Worm (Caenorhabditis elegans) whole organism, L4 larva: ENCODE measurements around the gene F11D11.22.

ENCODE experiments used
- F37D6.2 ChIP-seq: sonication (generic microtip); optimal IDR thresholded peaks from 2 replicates; lab custom pipeline; 2016; ENCODE audit warnings: mild to moderate bottlenecking, missing genetic modification characterization, missing compliant biosample characterization
- R02D3.7 ChIP-seq: fragments of 150-350 bp; sonication (generic microtip); optimal IDR thresholded peaks from 3 replicates; lab custom pipeline; 2014; ENCODE audit warnings: missing biosample characterization, missing genetic modification characterization
- T20F7.1 ChIP-seq: fragments of 200-800 bp; sonication (Bioruptor generic); optimal IDR thresholded peaks from 2 replicates; lab custom pipeline; 2018; ENCODE audit warnings: mild to moderate bottlenecking, missing genetic modification characterization, missing compliant biosample characterization
- Y105C5A.15 ChIP-seq: fragments of 200-800 bp; sonication (Bioruptor generic); IDR thresholded peaks from 2 replicates; pipeline ENCODE4 v1.3.6; 2022; ENCODE audit warnings: missing genetic modification characterization, missing compliant biosample characterization
- Y48G9A.11 ChIP-seq: fragments of 200-800 bp; sonication (Bioruptor generic); IDR thresholded peaks from 2 replicates; pipeline ENCODE4 v1.3.6; 2022; ENCODE audit warnings: missing genetic modification reagents, missing genetic modification characterization, missing compliant biosample characterization
- ZK546.5 ChIP-seq, 2 experiments: sonication (generic microtip); optimal IDR thresholded peaks; 2 replicates each; lab custom pipeline; 2017; ENCODE audit warnings: missing biosample characterization in 2 of 2, missing genetic modification characterization in 2 of 2
- aha-1 ChIP-seq: fragments of 150-350 bp; peaks from one replicate; lab custom pipeline; 2014; ENCODE audit warnings: missing biosample characterization, missing genetic modification characterization
- ceh-20 ChIP-seq: fragments of 200-800 bp; sonication (Bioruptor generic); IDR thresholded peaks from 2 replicates; pipeline ENCODE4 v1.3.6; 2022; ENCODE audit warnings: missing genetic modification reagents, missing genetic modification characterization, missing compliant biosample characterization
- ceh-28 ChIP-seq: fragments of 150-350 bp; optimal IDR thresholded peaks from 2 replicates; lab custom pipeline; 2014; ENCODE audit warnings: missing biosample characterization, missing genetic modification reagents, missing genetic modification characterization
- ctbp-1 ChIP-seq: fragments of 200-800 bp; sonication (Bioruptor generic); IDR thresholded peaks from 2 replicates; pipeline ENCODE4 v1.3.6; 2022; ENCODE audit warnings: missing genetic modification reagents, missing genetic modification characterization, missing compliant biosample characterization
- daf-16 ChIP-seq, 3 experiments: sonication (generic microtip); optimal IDR thresholded peaks; 2 replicates each; lab custom pipeline; 2016 to 2017; ENCODE audit warnings: missing genetic modification characterization in 3 of 3, missing genetic modification reagents in 3 of 3, mild to moderate bottlenecking in 2 of 3, missing compliant biosample characterization in 2 of 3, missing biosample characterization in 1 of 3, moderate library complexity in 1 of 3
- daf-19 ChIP-seq: fragments of 200-800 bp; sonication (Bioruptor generic); conservative IDR thresholded peaks from 2 replicates; pipeline ENCODE4 v1.3.6; 2022; ENCODE audit warnings: missing genetic modification characterization, missing compliant biosample characterization
- dmd-8 ChIP-seq: fragments of 200-800 bp; sonication (Bioruptor generic); IDR thresholded peaks from 2 replicates; pipeline ENCODE4 v1.3.6; 2022; ENCODE audit warnings: missing genetic modification characterization, missing compliant biosample characterization
- dpl-1 ChIP-seq: fragments of 150-350 bp; optimal IDR thresholded peaks from 2 replicates; lab custom pipeline; 2014; ENCODE audit warnings: missing biosample characterization, missing genetic modification reagents, missing genetic modification characterization
- duxl-1 ChIP-seq: sonication (generic microtip); optimal IDR thresholded peaks from 2 replicates; lab custom pipeline; 2016; ENCODE audit warnings: mild to moderate bottlenecking, missing genetic modification characterization, moderate library complexity, missing compliant biosample characterization; ENCODE audit not compliant: poor library complexity
- egl-27 ChIP-seq: sonication (generic microtip); optimal IDR thresholded peaks from 3 replicates; lab custom pipeline; 2017; ENCODE audit warnings: missing biosample characterization, missing genetic modification reagents, missing genetic modification characterization
- fkh-10 ChIP-seq: fragments of 150-350 bp; optimal IDR thresholded peaks from 2 replicates; lab custom pipeline; 2014; ENCODE audit warnings: missing biosample characterization, missing genetic modification reagents, missing genetic modification characterization
- gei-8 ChIP-seq: fragments of 200-800 bp; sonication (Bioruptor generic); optimal IDR thresholded peaks from 2 replicates; lab custom pipeline; 2018; ENCODE audit warnings: mild to moderate bottlenecking, missing genetic modification characterization, missing compliant biosample characterization
- hlh-30 ChIP-seq: sonication (generic microtip); optimal IDR thresholded peaks from 2 replicates; lab custom pipeline; 2017; ENCODE audit warnings: antibody characterized with exemption, mild to moderate bottlenecking, missing genetic modification characterization, missing compliant biosample characterization; ENCODE audit not compliant: insufficient read depth
- jun-1 ChIP-seq: fragments of 150-350 bp; optimal IDR thresholded peaks from 2 replicates; lab custom pipeline; 2014; ENCODE audit warnings: missing biosample characterization, missing genetic modification reagents, missing genetic modification characterization
- lin-13 ChIP-seq: fragments of 150-350 bp; optimal IDR thresholded peaks from 2 replicates; lab custom pipeline; 2014; ENCODE audit warnings: missing biosample characterization, missing genetic modification reagents, missing genetic modification characterization
- lin-15B ChIP-seq: fragments of 150-350 bp; sonication (generic microtip); optimal IDR thresholded peaks from 3 replicates; lab custom pipeline; 2014; ENCODE audit warnings: missing biosample characterization, missing genetic modification characterization
- lin-38 ChIP-seq: fragments of 200-800 bp; sonication (Bioruptor generic); IDR thresholded peaks from 2 replicates; pipeline ENCODE4 v1.3.6; 2022; ENCODE audit warnings: missing genetic modification reagents, missing genetic modification characterization, missing compliant biosample characterization
- lin-39 ChIP-seq: fragments of 150-350 bp; optimal IDR thresholded peaks from 2 replicates; lab custom pipeline; 2014; ENCODE audit warnings: missing biosample characterization, missing genetic modification reagents, missing genetic modification characterization
- mes-2 ChIP-seq: sonication (generic microtip); optimal IDR thresholded peaks from 2 replicates; lab custom pipeline; 2016; ENCODE audit warnings: missing genotype, mild to moderate bottlenecking, missing genetic modification characterization, missing compliant biosample characterization; ENCODE audit not compliant: poor library complexity, severe bottlenecking
- mxl-3 ChIP-seq: fragments of 200-800 bp; sonication (Bioruptor generic); optimal IDR thresholded peaks from 2 replicates; lab custom pipeline; 2018; ENCODE audit warnings: mild to moderate bottlenecking, missing genetic modification characterization, missing compliant biosample characterization
- nhr-41 ChIP-seq: fragments of 200-800 bp; sonication (Bioruptor generic); IDR thresholded peaks from 2 replicates; pipeline ENCODE4 v1.3.6; 2022; ENCODE audit warnings: missing genetic modification reagents, missing genetic modification characterization, missing compliant biosample characterization
- nhr-42 ChIP-seq: fragments of 200-800 bp; sonication (Bioruptor generic); IDR thresholded peaks from 2 replicates; pipeline ENCODE4 v1.3.6; 2022; ENCODE audit warnings: missing genetic modification characterization, missing compliant biosample characterization
- nhr-77 ChIP-seq: fragments of 150-350 bp; optimal IDR thresholded peaks from 2 replicates; lab custom pipeline; 2014; ENCODE audit warnings: missing biosample characterization, missing genetic modification characterization
- pha-4 ChIP-seq, 2 experiments: fragments of 150-350 bp in 1 of 2; fragments of 200-800 bp in 1 of 2; sonication (Bioruptor generic) in 1 of 2; IDR thresholded peaks in 1 of 2; optimal IDR thresholded peaks in 1 of 2; 2 replicates each; pipeline versions ENCODE4 v1.3.6 to Lab custom; 2014 to 2022; ENCODE audit warnings: missing genetic modification characterization in 2 of 2, missing genetic modification reagents in 2 of 2, missing biosample characterization in 1 of 2, missing compliant biosample characterization in 1 of 2
- pqm-1 ChIP-seq: sonication (generic microtip); optimal IDR thresholded peaks from 2 replicates; lab custom pipeline; 2017; ENCODE audit warnings: missing biosample characterization, missing genetic modification characterization
- rbr-2 ChIP-seq: sonication (generic microtip); optimal IDR thresholded peaks from 2 replicates; lab custom pipeline; 2016; ENCODE audit warnings: missing genotype, missing genetic modification characterization, missing compliant biosample characterization
- skn-1 ChIP-seq: fragments of 150-350 bp; optimal IDR thresholded peaks from 2 replicates; lab custom pipeline; 2014; ENCODE audit warnings: missing biosample characterization, missing genetic modification characterization
- snpc-1.2 ChIP-seq: fragments of 200-800 bp; sonication (Bioruptor generic); IDR thresholded peaks from 2 replicates; pipeline ENCODE4 v1.3.6; 2022; ENCODE audit warnings: missing genetic modification reagents, missing genetic modification characterization, missing compliant biosample characterization
- snpc-4 ChIP-seq: fragments of 150-350 bp; optimal IDR thresholded peaks from 2 replicates; lab custom pipeline; 2014; ENCODE audit warnings: missing biosample characterization, missing genetic modification characterization
- tag-97 ChIP-seq: fragments of 200-800 bp; sonication (Bioruptor generic); IDR thresholded peaks from 2 replicates; pipeline ENCODE4 v1.3.6; 2022; ENCODE audit warnings: missing genetic modification characterization, missing compliant biosample characterization
- tra-1 ChIP-seq: fragments of 200-800 bp; sonication (Bioruptor generic); IDR thresholded peaks from 2 replicates; pipeline ENCODE4 v1.3.6; 2022; ENCODE audit warnings: missing genetic modification reagents, missing genetic modification characterization, missing compliant biosample characterization
- unc-130 ChIP-seq: sonication (generic microtip); optimal IDR thresholded peaks from 2 replicates; lab custom pipeline; 2016; ENCODE audit warnings: missing genetic modification reagents, missing genetic modification characterization, missing compliant biosample characterization
- unc-62 ChIP-seq, 3 experiments: fragments of 150-350 bp in 1 of 3; sonication (generic microtip); optimal IDR thresholded peaks in 2 of 3; peaks in 1 of 3; 1 replicate in 1 of 3; 2 replicates in 2 of 3; lab custom pipeline; 2014 to 2017; ENCODE audit warnings: missing biosample characterization in 3 of 3, missing genetic modification characterization in 3 of 3, missing genetic modification reagents in 3 of 3, missing genotype in 1 of 3
- vab-7 ChIP-seq: fragments of 200-800 bp; sonication (Bioruptor generic); IDR thresholded peaks from 2 replicates; pipeline ENCODE4 v1.3.6; 2022; ENCODE audit warnings: missing genetic modification reagents, missing genetic modification characterization, missing compliant biosample characterization
- zfp-2 ChIP-seq: sonication (generic microtip); optimal IDR thresholded peaks from 2 replicates; lab custom pipeline; 2016; ENCODE audit warnings: mild to moderate bottlenecking, missing genetic modification characterization, missing compliant biosample characterization
- zip-2 ChIP-seq: fragments of 150-350 bp; optimal IDR thresholded peaks from 2 replicates; lab custom pipeline; 2014; ENCODE audit warnings: missing biosample characterization, missing genetic modification characterization
- ztf-11 ChIP-seq: fragments of 150-350 bp; optimal IDR thresholded peaks from 2 replicates; lab custom pipeline; 2014; ENCODE audit warnings: missing biosample characterization, missing genetic modification characterization

Gene F11D11.22

ce11 chrV:18771804-18772386 is 9.8 kb downstream of the F11D11.22 start:
- no peak for TF ChIP-seq daf-16 (GFP tag; optimal IDR thresholded peaks at IDR 0.05; lab: Kevin White, UChicago)
- TF ChIP-seq daf-16 (tag; optimal IDR thresholded peaks at IDR 0.05; lab: Kevin White, UChicago) = no peak
- peak in 1 of 2 experiments; percentile 90 for TF ChIP-seq unc-62 (GFP tag; optimal IDR thresholded peaks at IDR 0.05 in 1 of 2; lab: Kevin White, UChicago)
- no peak for TF ChIP-seq unc-62 (tag; optimal IDR thresholded peaks at IDR 0.05; lab: Kevin White, UChicago)
- TF ChIP-seq aha-1 (tag; lab: Kevin White, UChicago) = peak; percentile 91

ce11 chrV:18772761-18773160 is 10.6 kb downstream of the F11D11.22 start, which contains the start of gene clec-257:
Gene clec-257 (plus strand): TSS chrV:18773061.
- TF ChIP-seq snpc-4 (no peak), daf-16 (GFP tag; optimal IDR thresholded peaks at IDR 0.05; lab: Kevin White, UChicago) (no peak), daf-16 (tag; optimal IDR thresholded peaks at IDR 0.05; lab: Kevin White, UChicago) (no peak), snpc-1.2 (GFP tag; lab: Robert Waterston, UW) (no peak), ceh-28 (tag; lab: Kevin White, UChicago) (no peak), ztf-11 (tag; lab: Kevin White, UChicago) (no peak), skn-1 (no peak), zip-2 (tag; lab: Kevin White, UChicago) (no peak), mes-2 (tag; lab: Kevin White, UChicago) (no peak), ceh-20 (no peak), Y105C5A.15 (GFP tag; lab: Robert Waterston, UW) (no peak), tag-97 (no peak), hlh-30 (no peak), lin-39 (tag; lab: Kevin White, UChicago) (no peak), ctbp-1 (GFP tag; lab: Robert Waterston, UW) (no peak), ZK546.5 (tag; optimal IDR thresholded peaks at IDR 0.05; lab: Kevin White, UChicago) (no peak)

- no peak for TF ChIP-seq dpl-1
- no peak for TF ChIP-seq daf-19 (GFP tag; lab: Robert Waterston, UW)
- peak; percentile 57 for TF ChIP-seq duxl-1 (tag; lab: Kevin White, UChicago)
- no peak for TF ChIP-seq nhr-41
- no peak for TF ChIP-seq jun-1 (tag; lab: Kevin White, UChicago)
- no peak for TF ChIP-seq dmd-8 (GFP tag; lab: Robert Waterston, UW)
- no peak for TF ChIP-seq hlh-30
- peak; percentile 95 for TF ChIP-seq aha-1 (tag; lab: Kevin White, UChicago)
- no peak for TF ChIP-seq zfp-2 (tag; lab: Kevin White, UChicago)
- no peak for TF ChIP-seq gei-8 (GFP tag; lab: Kevin White, UChicago)
- TF ChIP-seq nhr-77 (tag; lab: Kevin White, UChicago) = no peak
- no peak for TF ChIP-seq ceh-20
- TF ChIP-seq vab-7 = no peak
- 0 out of 2 replicates have a peak, but pooled peaks have one; percentile 51 for TF ChIP-seq nhr-42 (GFP tag; lab: Robert Waterston, UW)
- TF ChIP-seq T20F7.1 (GFP tag; lab: Kevin White, UChicago) = no peak
- TF ChIP-seq Y48G9A.11 (GFP tag; lab: Robert Waterston, UW) = 0 out of 2 replicates have a peak, but pooled peaks have one; percentile 9
- no peak for TF ChIP-seq R02D3.7 (tag; lab: Kevin White, UChicago)
- peak in 1 of 2 experiments; percentile 66 for TF ChIP-seq unc-62 (GFP tag; optimal IDR thresholded peaks at IDR 0.05 in 1 of 2; lab: Kevin White, UChicago)
- TF ChIP-seq unc-62 (tag; optimal IDR thresholded peaks at IDR 0.05; lab: Kevin White, UChicago) = no peak
These were observed 14.1 kb downstream of the F11D11.22 start, which contains the start of gene Y17D7B.4 for ce11 chrV:18776245-18776737. Gene Y17D7B.4 (minus strand): TSS chrV:18776687.

ce11 chrV:18780605-18781004 is 18.5 kb downstream of the F11D11.22 start:
- TF ChIP-seq nhr-42 (GFP tag; lab: Robert Waterston, UW) = no peak
- no peak for TF ChIP-seq unc-130 (GFP tag; lab: Kevin White, UChicago)
- TF ChIP-seq mxl-3 (GFP tag; lab: Kevin White, UChicago) = no peak
- no peak for TF ChIP-seq lin-15B
- TF ChIP-seq lin-38 (GFP tag; lab: Robert Waterston, UW) = 0 out of 2 replicates have a peak, but pooled peaks have one; percentile 12
- TF ChIP-seq fkh-10 (GFP tag; lab: Kevin White, UChicago) = no peak
- no peak for TF ChIP-seq rbr-2 (tag; lab: Kevin White, UChicago)
- no peak for TF ChIP-seq pqm-1 (tag; lab: Kevin White, UChicago)
- no peak for TF ChIP-seq F37D6.2 (tag; lab: Kevin White, UChicago)
- no peak for TF ChIP-seq egl-27 (tag; lab: Kevin White, UChicago)
- TF ChIP-seq mes-2 (tag; lab: Kevin White, UChicago) = no peak
- TF ChIP-seq tra-1 (GFP tag; lab: Robert Waterston, UW) = 0 out of 2 replicates have a peak, but pooled peaks have one; percentile 15
- peak in 1 of 2 experiments; percentile 41 for TF ChIP-seq unc-62 (GFP tag; optimal IDR thresholded peaks at IDR 0.05 in 1 of 2; lab: Kevin White, UChicago)
- no peak for TF ChIP-seq unc-62 (tag; optimal IDR thresholded peaks at IDR 0.05; lab: Kevin White, UChicago)
- TF ChIP-seq lin-13 (GFP tag; lab: Kevin White, UChicago) = peak; percentile 49
- 0 out of 2 replicates have a peak, but pooled peaks have one; percentile 31 for TF ChIP-seq pha-4 (GFP tag; IDR thresholded peaks at IDR 0.05; lab: Robert Waterston, UW)
- no peak for TF ChIP-seq pha-4 (tag; optimal IDR thresholded peaks at IDR 0.05; lab: Kevin White, UChicago)
